Fruit fly (Drosophila melanogaster) whole organism, prepupa: ENCODE results near the gene Mnt.

Experiments
- CG10631 ChIP-seq: fragments of 200-800 bp; sonication (Bioruptor generic); optimal IDR thresholded peaks from 2 replicates; lab custom pipeline; 2016; ENCODE audit warnings: missing biosample characterization, missing genetic modification characterization
- CG10669 ChIP-seq: fragments of 200-800 bp; sonication (Bioruptor generic); optimal IDR thresholded peaks from 3 replicates; lab custom pipeline; 2018; ENCODE audit warnings: missing biosample characterization, mild to moderate bottlenecking, missing genetic modification characterization, moderate library complexity
- CG11294 ChIP-seq: fragments of 200-800 bp; sonication (Bioruptor generic); IDR thresholded peaks from 2 replicates; pipeline ENCODE4 v1.3.6; 2022; ENCODE audit warnings: missing biosample characterization, missing genetic modification characterization
- CG11902 ChIP-seq: fragments of 200-800 bp; sonication (Bioruptor generic); optimal IDR thresholded peaks from 3 replicates; lab custom pipeline; 2016; ENCODE audit warnings: missing biosample characterization, missing genetic modification characterization
- CG15336 ChIP-seq: fragments of 200-800 bp; sonication (Bioruptor generic); IDR thresholded peaks from 2 replicates; pipeline ENCODE4 v1.3.6; 2022; ENCODE audit warnings: missing biosample characterization, missing genetic modification characterization
- CG1621 ChIP-seq: fragments of 200-800 bp; sonication (Bioruptor generic); optimal IDR thresholded peaks from 3 replicates; lab custom pipeline; 2018; ENCODE audit warnings: missing biosample characterization, mild to moderate bottlenecking, missing genetic modification characterization
- CG16779 ChIP-seq: fragments of 200-800 bp; sonication (Bioruptor generic); optimal IDR thresholded peaks from 3 replicates; lab custom pipeline; 2017; ENCODE audit warnings: missing biosample characterization, mild to moderate bottlenecking, missing genetic modification characterization
- CG3032 ChIP-seq: fragments of 200-800 bp; optimal IDR thresholded peaks from 2 replicates; lab custom pipeline; 2019; ENCODE audit warnings: missing biosample characterization, mild to moderate bottlenecking, missing genetic modification characterization, moderate library complexity
- CG31627 ChIP-seq: fragments of 200-800 bp; sonication (Bioruptor generic); optimal IDR thresholded peaks from 3 replicates; lab custom pipeline; 2016; ENCODE audit warnings: missing biosample characterization, missing genetic modification characterization
- CG32006 ChIP-seq: fragments of 200-800 bp; sonication (Bioruptor generic); optimal IDR thresholded peaks from 3 replicates; lab custom pipeline; 2017; ENCODE audit warnings: missing biosample characterization, mild to moderate bottlenecking, missing genetic modification characterization
- CG34406 ChIP-seq: fragments of 200-800 bp; sonication (Bioruptor generic); optimal IDR thresholded peaks from 3 replicates; lab custom pipeline; 2016; ENCODE audit warnings: missing biosample characterization, missing genetic modification characterization
- CG3919 ChIP-seq: fragments of 200-800 bp; sonication (Bioruptor generic); optimal IDR thresholded peaks from 3 replicates; lab custom pipeline; 2016; ENCODE audit warnings: missing biosample characterization, missing genetic modification characterization
- CG4318 ChIP-seq: fragments of 200-800 bp; sonication (Bioruptor generic); optimal IDR thresholded peaks from 3 replicates; lab custom pipeline; 2017; ENCODE audit warnings: missing biosample characterization, mild to moderate bottlenecking, missing genetic modification characterization
- CG6276 ChIP-seq: fragments of 200-800 bp; sonication (Bioruptor generic); optimal IDR thresholded peaks from 2 replicates; lab custom pipeline; 2017; ENCODE audit warnings: missing biosample characterization, mild to moderate bottlenecking, missing genetic modification characterization
- CG6792 ChIP-seq: fragments of 200-800 bp; sonication (Bioruptor generic); optimal IDR thresholded peaks from 3 replicates; lab custom pipeline; 2016; ENCODE audit warnings: missing biosample characterization, missing genetic modification characterization
- CG6808 ChIP-seq: fragments of 200-800 bp; sonication (Bioruptor generic); optimal IDR thresholded peaks from 3 replicates; lab custom pipeline; 2017; ENCODE audit warnings: missing biosample characterization, missing genetic modification characterization, mild to moderate bottlenecking, moderate library complexity, missing genetic modification reagents
- CG6854 ChIP-seq: fragments of 200-800 bp; sonication (Bioruptor generic); optimal IDR thresholded peaks from 2 replicates; lab custom pipeline; 2017; ENCODE audit warnings: missing biosample characterization, mild to moderate bottlenecking, missing genetic modification characterization
- CG8119 ChIP-seq: fragments of 200-800 bp; sonication (Bioruptor generic); IDR thresholded peaks from 3 replicates; pipeline ENCODE4 v1.3.6; 2022; ENCODE audit warnings: missing biosample characterization, missing genetic modification characterization
- CG8319 ChIP-seq: fragments of 200-800 bp; sonication (Bioruptor generic); optimal IDR thresholded peaks from 3 replicates; lab custom pipeline; 2016; ENCODE audit warnings: missing biosample characterization, missing genetic modification characterization
- CG8632 ChIP-seq: fragments of 200-800 bp; sonication (Bioruptor generic); optimal IDR thresholded peaks from 3 replicates; lab custom pipeline; 2016; ENCODE audit warnings: missing biosample characterization, missing genetic modification characterization
- CG9139 ChIP-seq: fragments of 200-800 bp; sonication (Bioruptor generic); optimal IDR thresholded peaks from 3 replicates; lab custom pipeline; 2017; ENCODE audit warnings: missing biosample characterization, mild to moderate bottlenecking, missing genetic modification characterization
- Eip75B ChIP-seq: fragments of 200-800 bp; sonication (Bioruptor generic); optimal IDR thresholded peaks from 3 replicates; lab custom pipeline; 2016; ENCODE audit warnings: missing biosample characterization, missing genetic modification characterization
- Eip78C ChIP-seq: fragments of 200-800 bp; sonication (Bioruptor generic); peaks from one replicate; lab custom pipeline; 2016; ENCODE audit warnings: missing biosample characterization, missing genetic modification characterization
- Ets21C ChIP-seq: fragments of 200-800 bp; sonication (Bioruptor generic); optimal IDR thresholded peaks from 3 replicates; lab custom pipeline; 2016; ENCODE audit warnings: missing biosample characterization, missing genetic modification characterization
- Ets96B ChIP-seq: fragments of 200-800 bp; optimal IDR thresholded peaks from 2 replicates; lab custom pipeline; 2019; ENCODE audit warnings: missing biosample characterization, mild to moderate bottlenecking, missing genetic modification characterization, moderate library complexity
- Gug ChIP-seq: fragments of 200-800 bp; sonication (Bioruptor generic); IDR thresholded peaks from 2 replicates; pipeline ENCODE4 v1.3.6; 2022; ENCODE audit warnings: missing biosample characterization, missing genetic modification characterization
- Hr38 ChIP-seq: sonication (Bioruptor generic); optimal IDR thresholded peaks from 2 replicates; lab custom pipeline; 2016; ENCODE audit warnings: missing biosample characterization, missing genetic modification characterization
- Hr4 ChIP-seq: fragments of 200-800 bp; sonication (Bioruptor generic); optimal IDR thresholded peaks from 3 replicates; lab custom pipeline; 2016; ENCODE audit warnings: missing biosample characterization, missing genetic modification characterization
- Lpt ChIP-seq: fragments of 200-800 bp; sonication (Bioruptor generic); optimal IDR thresholded peaks from 3 replicates; lab custom pipeline; 2016; ENCODE audit warnings: missing biosample characterization, missing genetic modification characterization
- Met ChIP-seq: fragments of 200-800 bp; sonication (Bioruptor generic); optimal IDR thresholded peaks from 3 replicates; lab custom pipeline; 2016; ENCODE audit warnings: missing biosample characterization, missing genetic modification characterization
- OdsH ChIP-seq: fragments of 200-800 bp; sonication (Bioruptor generic); optimal IDR thresholded peaks from 3 replicates; lab custom pipeline; 2016; ENCODE audit warnings: missing biosample characterization, missing genetic modification characterization
- Smox ChIP-seq: fragments of 200-800 bp; sonication (Bioruptor generic); optimal IDR thresholded peaks from 3 replicates; lab custom pipeline; 2016; ENCODE audit warnings: missing biosample characterization, missing genetic modification characterization
- Sox14 ChIP-seq: fragments of 200-800 bp; sonication (Bioruptor generic); optimal IDR thresholded peaks from 3 replicates; lab custom pipeline; 2016; ENCODE audit warnings: missing biosample characterization, missing genetic modification characterization
- Sox15 ChIP-seq: fragments of 200-800 bp; sonication (Bioruptor generic); optimal IDR thresholded peaks from 3 replicates; lab custom pipeline; 2016; ENCODE audit warnings: missing biosample characterization, missing genetic modification characterization
- achi ChIP-seq: fragments of 200-800 bp; sonication (Bioruptor generic); optimal IDR thresholded peaks from 3 replicates; lab custom pipeline; 2016; ENCODE audit warnings: missing biosample characterization, missing genetic modification characterization
- acj6 ChIP-seq: fragments of 200-800 bp; sonication (Bioruptor generic); optimal IDR thresholded peaks from 3 replicates; lab custom pipeline; 2016; ENCODE audit warnings: missing biosample characterization, missing genetic modification characterization
- dac ChIP-seq: fragments of 200-800 bp; sonication (Bioruptor generic); optimal IDR thresholded peaks from 2 replicates; lab custom pipeline; 2017; ENCODE audit warnings: missing biosample characterization, mild to moderate bottlenecking, missing genetic modification characterization
- dsx ChIP-seq: fragments of 200-800 bp; optimal IDR thresholded peaks from 3 replicates; lab custom pipeline; 2019; ENCODE audit warnings: missing biosample characterization, mild to moderate bottlenecking, missing genetic modification characterization, moderate library complexity; ENCODE audit not compliant: poor library complexity, severe bottlenecking
- eg ChIP-seq: fragments of 200-800 bp; sonication (Bioruptor generic); IDR thresholded peaks from 3 replicates; pipeline ENCODE4 v1.3.6; 2022; ENCODE audit warnings: missing biosample characterization, missing genetic modification characterization
- esn ChIP-seq: fragments of 200-800 bp; sonication (Bioruptor generic); optimal IDR thresholded peaks from 2 replicates; lab custom pipeline; 2016; ENCODE audit warnings: missing biosample characterization, mild to moderate bottlenecking, missing genetic modification characterization, moderate library complexity
- fkh ChIP-seq: fragments of 200-800 bp; sonication (Bioruptor generic); optimal IDR thresholded peaks from 3 replicates; lab custom pipeline; 2017; ENCODE audit warnings: missing biosample characterization, mild to moderate bottlenecking, missing genetic modification characterization, moderate library complexity
- net ChIP-seq: fragments of 200-800 bp; sonication (Bioruptor generic); optimal IDR thresholded peaks from 3 replicates; lab custom pipeline; 2016; ENCODE audit warnings: missing biosample characterization, missing genetic modification characterization
- pdm3 ChIP-seq: fragments of 200-800 bp; sonication (Bioruptor generic); optimal IDR thresholded peaks from 3 replicates; lab custom pipeline; 2016; ENCODE audit warnings: missing biosample characterization, missing genetic modification characterization
- salr ChIP-seq, 2 experiments: fragments of 200-800 bp; sonication (Bioruptor generic); optimal IDR thresholded peaks; 3 replicates each; lab custom pipeline; 2016 to 2018; ENCODE audit warnings: missing biosample characterization in 2 of 2, missing genetic modification characterization in 2 of 2, mild to moderate bottlenecking in 1 of 2
- ss ChIP-seq, 2 experiments: fragments of 200-800 bp; sonication (Bioruptor generic); optimal IDR thresholded peaks; 2 replicates in 1 of 2; 3 replicates in 1 of 2; lab custom pipeline; 2017 to 2018; ENCODE audit warnings: mild to moderate bottlenecking in 2 of 2, missing biosample characterization in 2 of 2, missing genetic modification characterization in 2 of 2, moderate library complexity in 1 of 2
- svp ChIP-seq: fragments of 200-800 bp; sonication (Bioruptor generic); peaks from one replicate; lab custom pipeline; 2016; ENCODE audit warnings: missing biosample characterization, missing genetic modification characterization
- topi ChIP-seq: fragments of 200-800 bp; sonication (Bioruptor generic); optimal IDR thresholded peaks from 3 replicates; lab custom pipeline; 2016; ENCODE audit warnings: missing biosample characterization, missing genetic modification characterization
- vri ChIP-seq: fragments of 200-800 bp; sonication (Bioruptor generic); optimal IDR thresholded peaks from 3 replicates; lab custom pipeline; 2016; ENCODE audit warnings: missing biosample characterization, mild to moderate bottlenecking, missing genetic modification characterization

Mnt gene

DNA sequence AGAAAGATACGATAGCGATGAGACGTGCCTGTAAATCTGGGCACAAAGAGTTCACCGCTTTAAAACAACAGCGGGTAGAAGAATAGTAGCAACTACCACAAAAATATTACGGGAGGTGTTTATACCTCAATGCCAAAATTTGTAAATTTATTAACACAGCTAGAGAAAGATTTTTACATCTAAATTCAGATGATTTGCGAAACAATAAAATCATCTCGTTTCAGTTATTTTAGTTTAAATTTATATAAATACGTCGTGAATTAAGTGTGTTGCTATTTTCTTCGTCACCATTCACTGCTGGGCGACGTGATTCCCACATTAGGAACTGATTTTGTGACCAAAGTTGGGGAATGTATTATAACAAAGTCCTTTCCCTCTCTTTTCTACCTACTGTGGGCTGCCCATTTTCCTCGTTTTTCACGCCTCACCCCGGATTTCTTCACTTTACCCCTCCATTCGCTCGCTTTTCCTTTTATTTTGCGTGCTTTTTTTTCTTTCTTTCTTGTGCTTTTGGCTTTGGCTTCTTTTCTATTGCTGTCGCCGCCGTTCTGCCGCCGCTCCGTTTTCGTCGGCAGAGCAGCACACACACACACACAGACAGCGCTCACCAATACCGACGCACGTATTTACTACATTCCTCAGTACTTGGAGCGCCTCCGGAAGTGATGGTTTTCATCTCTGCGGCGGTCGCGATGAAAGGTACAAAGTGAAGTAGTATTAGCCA, 67.7 kb downstream of the Mnt start:
- no peak for TF ChIP-seq Hr38 (GFP tag; lab: Kevin White, UChicago)
- peak; percentile 33 for TF ChIP-seq net (GFP tag; lab: Kevin White, UChicago)
- no peak for TF ChIP-seq topi (GFP tag; lab: Kevin White, UChicago)
- no peak for TF ChIP-seq CG6854
- peak; percentile 54 for TF ChIP-seq dac
- TF ChIP-seq CG3032 = peak; percentile 23
- no peak for TF ChIP-seq CG11294 (GFP tag; lab: Robert Waterston, UW)
- peak; percentile 71 for TF ChIP-seq Eip78C (GFP tag; lab: Kevin White, UChicago)
- no peak for TF ChIP-seq CG34406 (GFP tag; lab: Kevin White, UChicago)
- no peak for TF ChIP-seq esn (GFP tag; lab: Kevin White, UChicago)
- TF ChIP-seq acj6 (GFP tag; lab: Kevin White, UChicago) = peak; percentile 34
- peak; percentile 30 for TF ChIP-seq CG10631 (GFP tag; lab: Kevin White, UChicago)
- TF ChIP-seq CG6808 = peak; percentile 4
- no peak for TF ChIP-seq Sox15 (GFP tag; lab: Kevin White, UChicago)
- no peak for TF ChIP-seq CG9139
- TF ChIP-seq CG10669 (GFP tag; lab: Kevin White, UChicago) = peak; percentile 25
- TF ChIP-seq CG6276 (GFP tag; lab: Kevin White, UChicago) = peak; percentile 64
- peak in 1 of 2 experiments; percentile 0 for TF ChIP-seq salr (GFP tag; optimal IDR thresholded peaks at IDR 0.05; lab: Kevin White, UChicago)
- TF ChIP-seq Hr4 (GFP tag; lab: Kevin White, UChicago) = peak; percentile 72
- peak; percentile 24 for TF ChIP-seq Ets96B
- peak; percentile 64 for TF ChIP-seq CG8119
- peak; percentile 49 for TF ChIP-seq OdsH (GFP tag; lab: Kevin White, UChicago)
- peak; percentile 67 for TF ChIP-seq CG4318 (GFP tag; lab: Kevin White, UChicago)
- peak; percentile 60 for TF ChIP-seq CG15336 (GFP tag; lab: Robert Waterston, UW)
- TF ChIP-seq svp (GFP tag; lab: Kevin White, UChicago) = no peak
- TF ChIP-seq achi = peak; percentile 48
- TF ChIP-seq Sox14 (GFP tag; lab: Kevin White, UChicago) = peak; percentile 36
- TF ChIP-seq Eip75B (GFP tag; lab: Kevin White, UChicago) = peak; percentile 19
- peak; percentile 20; the same call in 1 of the 3 replicates for TF ChIP-seq eg (GFP tag; lab: Robert Waterston, UW)
- TF ChIP-seq Ets21C = no peak
- peak; percentile 23 for TF ChIP-seq dsx
- peak; percentile 82 for TF ChIP-seq CG32006
- TF ChIP-seq Lpt = peak; percentile 49
- TF ChIP-seq pdm3 (GFP tag; lab: Kevin White, UChicago) = peak; percentile 53
- TF ChIP-seq CG8319 (GFP tag; lab: Kevin White, UChicago) = no peak
- TF ChIP-seq vri (GFP tag; lab: Kevin White, UChicago) = no peak
- TF ChIP-seq CG3919 (GFP tag; lab: Kevin White, UChicago) = peak; percentile 20

DNA sequence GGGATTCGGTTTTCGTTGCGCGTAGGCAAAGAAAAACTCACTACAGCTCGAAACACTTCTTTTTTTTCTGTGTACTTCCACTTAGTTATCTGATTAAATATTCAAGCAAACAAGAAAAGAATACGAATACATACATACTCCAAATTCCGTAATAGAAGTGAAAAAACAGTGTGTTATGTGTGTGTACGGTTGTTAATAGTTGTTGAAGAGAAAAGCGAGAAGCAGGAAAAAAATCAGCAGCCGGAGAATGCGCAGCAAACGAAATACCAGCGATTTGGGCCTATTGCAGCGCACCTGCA, 68.2 kb downstream of the Mnt start:
- TF ChIP-seq fkh (GFP tag; lab: Kevin White, UChicago) = peak; percentile 30
- TF ChIP-seq CG8119 = no peak
- TF ChIP-seq vri (GFP tag; lab: Kevin White, UChicago) = no peak
- TF ChIP-seq CG6276 (GFP tag; lab: Kevin White, UChicago) = no peak
- TF ChIP-seq Eip75B (GFP tag; lab: Kevin White, UChicago) = no peak
- TF ChIP-seq Hr38 (GFP tag; lab: Kevin White, UChicago) = no peak
- no peak for TF ChIP-seq CG4318 (GFP tag; lab: Kevin White, UChicago)
- TF ChIP-seq, all 60 proteins: peak for 1

DNA sequence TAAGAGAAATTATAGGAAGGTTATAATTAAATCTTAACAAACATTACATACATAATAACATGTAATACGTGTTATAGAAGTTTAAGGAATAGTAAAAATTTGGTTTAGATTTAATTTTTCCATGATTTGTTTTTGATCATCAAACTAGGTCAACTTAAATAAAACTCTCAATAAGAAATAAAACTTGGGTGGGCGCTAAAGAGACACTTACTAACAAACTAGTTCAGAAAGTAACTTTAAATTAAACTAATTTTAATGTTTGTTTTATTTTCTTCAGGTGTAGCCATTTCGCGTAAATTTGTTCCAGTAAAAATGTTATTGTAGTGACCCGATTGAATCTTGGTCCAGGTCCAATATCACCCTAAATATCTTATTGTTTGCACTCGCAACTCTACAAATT, 68.7 kb downstream of the Mnt start:
- TF ChIP-seq Lpt = no peak
- no peak for TF ChIP-seq CG8632
- no peak for TF ChIP-seq Gug (GFP tag; lab: Robert Waterston, UW)
- no peak for TF ChIP-seq CG6792 (GFP tag; lab: Kevin White, UChicago)
- TF ChIP-seq Met = peak; percentile 16
- TF ChIP-seq ss (GFP tag; optimal IDR thresholded peaks at IDR 0.05; lab: Kevin White, UChicago) = no peak
- no peak for TF ChIP-seq CG11902 (GFP tag; lab: Kevin White, UChicago)
- TF ChIP-seq Smox = no peak
- TF ChIP-seq CG6854 = no peak
- no peak for TF ChIP-seq dac
- no peak for TF ChIP-seq CG31627 (GFP tag; lab: Kevin White, UChicago)
- TF ChIP-seq CG4318 (GFP tag; lab: Kevin White, UChicago) = peak; percentile 59
- no peak for TF ChIP-seq CG1621 (tag; lab: Kevin White, UChicago)
- no peak for TF ChIP-seq acj6 (GFP tag; lab: Kevin White, UChicago)
- no peak for TF ChIP-seq CG16779 (tag; lab: Kevin White, UChicago)
- peak; percentile 45 for TF ChIP-seq Eip78C (GFP tag; lab: Kevin White, UChicago)
- no peak for TF ChIP-seq Ets96B
- no peak for TF ChIP-seq esn (GFP tag; lab: Kevin White, UChicago)
- TF ChIP-seq CG3032 = no peak
